Fruit fly (Drosophila melanogaster) whole organism, embryonic: Measurements from ENCODE around the gene Eig71Eg.
A peak's percentile ranks its signal among the peaks of the same experiment; 100 is the strongest.

Experiments used
- Asciz ChIP-seq: fragments of 200-800 bp; sonication (Bioruptor generic); optimal IDR thresholded peaks from 2 replicates; lab custom pipeline; 2017; ENCODE audit warnings: missing biosample characterization, mild to moderate bottlenecking, missing genetic modification characterization, missing genetic modification reagents
- Atf3 ChIP-seq: fragments of 200-800 bp; sonication (Bioruptor generic); optimal IDR thresholded peaks from 3 replicates; lab custom pipeline; 2016; ENCODE audit warnings: missing biosample characterization, missing genetic modification characterization
- Awh ChIP-seq: fragments of 200-800 bp; sonication (Bioruptor generic); IDR thresholded peaks from 2 replicates; pipeline ENCODE4, ENCODE4 v1.3.6; 2022; ENCODE audit warnings: missing biosample characterization, missing genetic modification characterization
- CG11247 ChIP-seq: fragments of 200-800 bp; sonication (Bioruptor generic); IDR thresholded peaks from 2 replicates; pipeline ENCODE4 v1.3.6; 2022; ENCODE audit warnings: missing biosample characterization, missing genetic modification characterization
- CG11504 ChIP-seq: fragments of 200-800 bp; sonication (Bioruptor generic); optimal IDR thresholded peaks from 3 replicates; lab custom pipeline; 2019; ENCODE audit warnings: missing biosample characterization, mild to moderate bottlenecking, missing genetic modification characterization, moderate library complexity
- CG11695 ChIP-seq: fragments of 200-800 bp; sonication (Bioruptor generic); IDR thresholded peaks from 3 replicates; pipeline ENCODE4 v1.3.6; 2022; ENCODE audit warnings: missing biosample characterization, missing genetic modification characterization
- CG12236 ChIP-seq: fragments of 200-800 bp; sonication (Bioruptor generic); optimal IDR thresholded peaks from 2 replicates; lab custom pipeline; 2016; ENCODE audit warnings: missing biosample characterization, missing genetic modification characterization
- CG14860 ChIP-seq: fragments of 200-800 bp; sonication (Bioruptor generic); IDR thresholded peaks from 3 replicates; pipeline ENCODE4 v1.3.6; 2022; ENCODE audit warnings: missing biosample characterization, missing genetic modification characterization; ENCODE audit not compliant: partially characterized antibody
- CG15011 ChIP-seq: fragments of 200-800 bp; sonication (Bioruptor generic); optimal IDR thresholded peaks from 3 replicates; lab custom pipeline; 2018; ENCODE audit warnings: missing biosample characterization, mild to moderate bottlenecking, missing genetic modification characterization
- CG18011 ChIP-seq: fragments of 200-800 bp; sonication (Bioruptor generic); optimal IDR thresholded peaks from 2 replicates; lab custom pipeline; 2017; ENCODE audit warnings: missing biosample characterization, missing genetic modification characterization, mild to moderate bottlenecking, moderate library complexity, missing genotype
- CG18619 ChIP-seq: fragments of 200-800 bp; sonication (Bioruptor generic); optimal IDR thresholded peaks from 3 replicates; lab custom pipeline; 2017; ENCODE audit warnings: missing biosample characterization, mild to moderate bottlenecking, missing genetic modification characterization
- CG2129 ChIP-seq: fragments of 200-800 bp; sonication (Bioruptor generic); IDR thresholded peaks from 2 replicates; pipeline ENCODE4 v1.3.6; 2022; ENCODE audit warnings: missing biosample characterization, missing genetic modification characterization; ENCODE audit not compliant: partially characterized antibody
- CG2199 ChIP-seq: fragments of 200-800 bp; sonication (Bioruptor generic); IDR thresholded peaks from 3 replicates; pipeline ENCODE4 v1.3.6; 2022; ENCODE audit warnings: missing biosample characterization, missing genetic modification characterization
- CG30403 ChIP-seq: fragments of 200-800 bp; sonication (Bioruptor generic); optimal IDR thresholded peaks from 3 replicates; lab custom pipeline; 2016; ENCODE audit warnings: missing biosample characterization, missing genetic modification characterization
- CG4424 ChIP-seq: fragments of 200-800 bp; sonication (Bioruptor generic); optimal IDR thresholded peaks from 3 replicates; lab custom pipeline; 2016; ENCODE audit warnings: missing biosample characterization, missing genetic modification characterization
- CG5180 ChIP-seq: fragments of 200-800 bp; sonication (Bioruptor generic); optimal IDR thresholded peaks from 3 replicates; lab custom pipeline; 2017; ENCODE audit warnings: missing biosample characterization, missing genetic modification characterization, mild to moderate bottlenecking, moderate library complexity, missing genetic modification reagents
- CG5245 ChIP-seq: fragments of 200-800 bp; sonication (Bioruptor generic); optimal IDR thresholded peaks from 3 replicates; lab custom pipeline; 2016; ENCODE audit warnings: missing biosample characterization, missing genetic modification characterization
- CG6175 ChIP-seq: fragments of 200-800 bp; sonication (Bioruptor generic); IDR thresholded peaks from 3 replicates; pipeline ENCODE4 v1.3.6; 2022; ENCODE audit warnings: missing biosample characterization, missing genetic modification characterization
- CG6683 ChIP-seq: fragments of 200-800 bp; sonication (Bioruptor generic); optimal IDR thresholded peaks from 2 replicates; lab custom pipeline; 2017; ENCODE audit warnings: missing biosample characterization, mild to moderate bottlenecking, missing genetic modification characterization, missing genetic modification reagents
- CG6689 ChIP-seq: fragments of 200-800 bp; sonication (Bioruptor generic); IDR thresholded peaks from 2 replicates; pipeline ENCODE4 v1.3.6; 2022; ENCODE audit warnings: missing biosample characterization, missing genetic modification characterization
- D ChIP-seq, 2 experiments: fragments of 200-800 bp in 1 of 2; fragments of >200 bp in 1 of 2; sonication (Bioruptor generic) in 1 of 2; optimal IDR thresholded peaks; 2 replicates in 1 of 2; 3 replicates in 1 of 2; lab custom pipeline; 2017; ENCODE audit warnings: mild to moderate bottlenecking in 1 of 2, missing biosample characterization in 1 of 2, missing genetic modification characterization in 1 of 2, missing genetic modification reagents in 1 of 2
- D19A ChIP-seq: fragments of 200-800 bp; optimal IDR thresholded peaks from 3 replicates; lab custom pipeline; 2019; ENCODE audit warnings: missing biosample characterization, mild to moderate bottlenecking, missing genetic modification characterization, moderate library complexity
- Dip3 ChIP-seq: fragments of 200-800 bp; sonication (Bioruptor generic); optimal IDR thresholded peaks from 3 replicates; lab custom pipeline; 2016; ENCODE audit warnings: missing biosample characterization, missing genetic modification characterization
- Fer3 ChIP-seq: fragments of 200-800 bp; sonication (Bioruptor generic); optimal IDR thresholded peaks from 2 replicates; lab custom pipeline; 2018; ENCODE audit warnings: missing biosample characterization, mild to moderate bottlenecking, missing genetic modification characterization, moderate library complexity
- HLH4C ChIP-seq: fragments of 200-800 bp; sonication (Bioruptor generic); IDR thresholded peaks from 3 replicates; pipeline ENCODE4 v1.3.6; 2022; ENCODE audit warnings: missing biosample characterization, missing genetic modification characterization; ENCODE audit not compliant: partially characterized antibody
- Hey ChIP-seq: fragments of 200-800 bp; sonication (Bioruptor generic); optimal IDR thresholded peaks from 3 replicates; lab custom pipeline; 2018; ENCODE audit warnings: missing biosample characterization, mild to moderate bottlenecking, missing genetic modification characterization
- Mad ChIP-seq: fragments of 200-800 bp; sonication (Bioruptor generic); optimal IDR thresholded peaks from 2 replicates; lab custom pipeline; 2016; ENCODE audit warnings: missing biosample characterization, missing genetic modification characterization
- NFAT ChIP-seq: fragments of 200-800 bp; sonication (Bioruptor generic); IDR thresholded peaks from 2 replicates; pipeline ENCODE4 v1.3.6; 2022; ENCODE audit warnings: missing biosample characterization, missing genetic modification characterization
- NK7.1 ChIP-seq: fragments of 200-800 bp; sonication (Bioruptor generic); optimal IDR thresholded peaks from 3 replicates; lab custom pipeline; 2016; ENCODE audit warnings: missing biosample characterization, missing genetic modification characterization
- Sin3A ChIP-seq: fragments of >200 bp; optimal IDR thresholded peaks from 2 replicates; lab custom pipeline; 2018
- Six4 ChIP-seq: fragments of 200-800 bp; sonication (Bioruptor generic); optimal IDR thresholded peaks from 2 replicates; lab custom pipeline; 2016; ENCODE audit warnings: missing biosample characterization, missing genetic modification characterization
- al ChIP-seq: fragments of 200-800 bp; sonication (Bioruptor generic); IDR thresholded peaks from 2 replicates; pipeline ENCODE4 v1.3.6; 2022; ENCODE audit warnings: missing biosample characterization, missing genetic modification characterization
- amos ChIP-seq: fragments of 200-800 bp; sonication (Bioruptor generic); IDR thresholded peaks from 2 replicates; pipeline ENCODE4 v1.3.6; 2022; ENCODE audit warnings: missing biosample characterization, missing genetic modification characterization; ENCODE audit not compliant: partially characterized antibody
- ap ChIP-seq: fragments of 200-800 bp; sonication (Bioruptor generic); IDR thresholded peaks from 2 replicates; pipeline ENCODE4 v1.3.6; 2022; ENCODE audit warnings: missing biosample characterization, missing genetic modification characterization
- bsh ChIP-seq, 2 experiments: fragments of 200-800 bp; sonication (Bioruptor generic); optimal IDR thresholded peaks; 2 replicates each; lab custom pipeline; 2017 to 2018; ENCODE audit warnings: mild to moderate bottlenecking in 2 of 2, missing biosample characterization in 2 of 2, missing genetic modification characterization in 2 of 2, moderate library complexity in 1 of 2
- dmrt11E ChIP-seq: fragments of 200-800 bp; sonication (Bioruptor generic); optimal IDR thresholded peaks from 3 replicates; lab custom pipeline; 2018; ENCODE audit warnings: missing biosample characterization, mild to moderate bottlenecking, missing genetic modification characterization, moderate library complexity
- fd102C ChIP-seq: fragments of 200-800 bp; sonication (Bioruptor generic); optimal IDR thresholded peaks from 2 replicates; lab custom pipeline; 2018; ENCODE audit warnings: missing biosample characterization, mild to moderate bottlenecking, missing genetic modification characterization, moderate library complexity
- grn ChIP-seq: fragments of 200-800 bp; sonication (Bioruptor generic); optimal IDR thresholded peaks from 3 replicates; lab custom pipeline; 2017; ENCODE audit warnings: missing biosample characterization, missing genetic modification characterization
- gro ChIP-seq: fragments of 200-800 bp; sonication (Bioruptor generic); optimal IDR thresholded peaks from 2 replicates; lab custom pipeline; 2016; ENCODE audit warnings: missing biosample characterization, missing genetic modification characterization
- jigr1 ChIP-seq: fragments of 200-800 bp; sonication (Bioruptor generic); IDR thresholded peaks from 3 replicates; pipeline ENCODE4 v1.3.6; 2022; ENCODE audit warnings: missing biosample characterization, missing genetic modification characterization
- otp ChIP-seq: fragments of 200-800 bp; sonication (Bioruptor generic); IDR thresholded peaks from 3 replicates; pipeline ENCODE4, ENCODE4 v1.3.6; 2022; ENCODE audit warnings: missing biosample characterization, missing genetic modification characterization
- pzg ChIP-seq: fragments of 200-800 bp; sonication (Bioruptor generic); optimal IDR thresholded peaks from 3 replicates; lab custom pipeline; 2018; ENCODE audit warnings: missing biosample characterization, mild to moderate bottlenecking, missing genetic modification characterization, moderate library complexity
- slbo ChIP-seq: fragments of 200-800 bp; sonication (Bioruptor generic); IDR thresholded peaks from 2 replicates; pipeline ENCODE4 v1.3.6; 2022; ENCODE audit warnings: missing biosample characterization, missing genetic modification characterization
- tap ChIP-seq: fragments of 200-800 bp; optimal IDR thresholded peaks from 3 replicates; lab custom pipeline; 2019; ENCODE audit warnings: missing biosample characterization, mild to moderate bottlenecking, missing genetic modification characterization, moderate library complexity
- toy ChIP-seq: fragments of 200-800 bp; sonication (Bioruptor generic); IDR thresholded peaks from 2 replicates; pipeline ENCODE4 v1.3.6; 2022; ENCODE audit warnings: missing biosample characterization, missing genetic modification characterization
- vfl ChIP-seq: fragments of 200-800 bp; sonication (Bioruptor generic); optimal IDR thresholded peaks from 2 replicates; lab custom pipeline; 2016; ENCODE audit warnings: missing biosample characterization, missing genetic modification characterization
- vnd ChIP-seq: fragments of 200-800 bp; sonication (Bioruptor generic); IDR thresholded peaks from 3 replicates; pipeline ENCODE4 v1.3.6; 2022; ENCODE audit warnings: missing biosample characterization, missing genetic modification characterization; ENCODE audit not compliant: partially characterized antibody
- vvl ChIP-seq: fragments of 200-800 bp; sonication (Bioruptor generic); IDR thresholded peaks from 2 replicates; pipeline ENCODE4 v1.3.6; 2022; ENCODE audit warnings: missing biosample characterization, missing genetic modification characterization

Gene Eig71Eg

DNA sequence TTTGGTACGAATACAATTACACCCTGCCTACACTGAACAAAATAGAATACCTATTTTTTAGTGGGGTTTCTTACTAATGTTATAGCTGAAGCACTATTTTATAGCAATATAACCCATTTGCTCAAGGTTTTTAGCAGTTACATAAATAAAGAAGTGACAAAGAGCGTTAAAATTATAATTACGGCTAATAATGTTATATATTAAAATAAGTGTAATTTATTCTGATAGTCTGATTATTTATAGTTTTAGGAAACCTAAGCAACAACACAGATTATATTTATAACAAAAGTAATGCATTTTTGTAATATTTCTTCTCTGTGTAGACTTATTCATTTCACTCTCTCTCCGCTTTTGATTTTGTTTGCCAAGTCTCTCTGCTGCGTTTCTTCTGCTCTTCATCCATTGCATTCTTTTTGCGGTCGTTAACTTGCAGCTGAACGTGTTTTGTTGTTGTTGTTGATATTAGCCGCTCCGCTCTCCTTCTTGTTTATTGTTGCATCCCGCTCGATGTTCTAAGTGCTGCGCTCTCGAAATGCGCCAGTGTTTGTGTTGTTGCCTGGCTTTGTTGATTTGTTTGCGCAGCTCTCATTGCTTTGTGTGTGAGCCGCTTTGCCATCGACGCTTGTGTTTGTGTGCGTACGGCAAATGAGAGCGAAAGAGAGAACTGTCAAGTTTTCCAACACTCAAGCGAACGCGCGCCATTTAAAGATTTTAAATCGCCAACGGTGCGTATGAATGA is 31.6 kb upstream of the Eig71Eg start (continued):
- TF ChIP-seq NFAT (GFP tag; lab: Robert Waterston, UW), result peak; percentile 46; the same call in 1 of the 2 replicates
- TF ChIP-seq bsh (GFP tag; optimal IDR thresholded peaks at IDR 0.05; lab: Kevin White, UChicago), result peak; percentile 86 to 94
- TF ChIP-seq toy (GFP tag; lab: Robert Waterston, UW), result peak; percentile 37; the same call in 1 of the 2 replicates
- no peak for TF ChIP-seq CG2129 (GFP tag; lab: Robert Waterston, UW)
- peak; percentile 6 for TF ChIP-seq grn
- peak; percentile 21; the same call in 1 of the 3 replicates for TF ChIP-seq otp (GFP tag; lab: Robert Waterston, UW)
- TF ChIP-seq CG4424 (GFP tag; lab: Kevin White, UChicago), result peak; percentile 93
- TF ChIP-seq CG6175 (GFP tag; lab: Robert Waterston, UW), result no peak
- peak; percentile 84 for TF ChIP-seq CG6683 (GFP tag; lab: Kevin White, UChicago)
- peak; percentile 87 for TF ChIP-seq slbo (GFP tag; lab: Robert Waterston, UW)
- no peak for TF ChIP-seq CG14860 (GFP tag; lab: Robert Waterston, UW)
- TF ChIP-seq CG18619, result peak; percentile 87
- TF ChIP-seq CG30403 (GFP tag; lab: Kevin White, UChicago), result peak; percentile 95
- peak; percentile 74 for TF ChIP-seq ap
- TF ChIP-seq Mad (GFP tag; lab: Kevin White, UChicago), result peak; percentile 2
- peak; percentile 84 for TF ChIP-seq tap (tag; lab: Kevin White, UChicago)
- TF ChIP-seq CG11695 (GFP tag; lab: Robert Waterston, UW), result peak; percentile 89
- peak; percentile 83 for TF ChIP-seq Six4
- TF ChIP-seq Atf3 (GFP tag; lab: Kevin White, UChicago), result peak; percentile 13
- peak; percentile 91 for TF ChIP-seq Asciz
- no peak; the same call in 1 of the 2 replicates for TF ChIP-seq CG11247 (GFP tag; lab: Robert Waterston, UW)
- peak; percentile 84 for TF ChIP-seq vvl (GFP tag; lab: Robert Waterston, UW)
- TF ChIP-seq CG6689, result peak; percentile 90
- TF ChIP-seq HLH4C (GFP tag; lab: Robert Waterston, UW), result no peak
- TF ChIP-seq NK7.1 (GFP tag; lab: Kevin White, UChicago), result no peak
- TF ChIP-seq dmrt11E (tag; lab: Kevin White, UChicago), result peak; percentile 69
- no peak for TF ChIP-seq D (optimal IDR thresholded peaks at IDR 0.05; lab: Kevin White, UChicago)
- TF ChIP-seq D (GFP tag; optimal IDR thresholded peaks at IDR 0.05; lab: Kevin White, UChicago), result peak; percentile 92
- TF ChIP-seq D19A, result peak; percentile 92
- TF ChIP-seq CG18011 (GFP tag; lab: Kevin White, UChicago), result peak; percentile 50
- peak; percentile 25 for TF ChIP-seq vfl (GFP tag; lab: Kevin White, UChicago)
- peak; percentile 20 for TF ChIP-seq pzg (GFP tag; lab: Kevin White, UChicago)
- TF ChIP-seq al (GFP tag; lab: Robert Waterston, UW), result peak; percentile 88
- TF ChIP-seq Fer3 (tag; lab: Kevin White, UChicago), result peak; percentile 88
- peak; percentile 96 for TF ChIP-seq CG11504 (tag; lab: Kevin White, UChicago)
- peak; percentile 73 for TF ChIP-seq CG5245
- TF ChIP-seq amos (GFP tag; lab: Robert Waterston, UW), result no peak
- peak; percentile 16 for TF ChIP-seq gro
- TF ChIP-seq vnd (GFP tag; lab: Robert Waterston, UW), result no peak
- TF ChIP-seq CG5180 (GFP tag; lab: Kevin White, UChicago), result peak; percentile 82
- peak; percentile 15 for TF ChIP-seq Dip3 (GFP tag; lab: Kevin White, UChicago)
- peak; percentile 83; the same call in 2 of the 3 replicates for TF ChIP-seq jigr1 (GFP tag; lab: Robert Waterston, UW)
- TF ChIP-seq Sin3A (lab: Kevin White, UChicago), result no peak
- TF ChIP-seq Awh (GFP tag; lab: Robert Waterston, UW), result peak; percentile 42; the same call in 1 of the 2 replicates
- peak; percentile 88 for TF ChIP-seq CG15011
- 0 out of 3 replicates have a peak, but pooled peaks have one; percentile 13 for TF ChIP-seq CG2199 (GFP tag; lab: Robert Waterston, UW)
- TF ChIP-seq fd102C (GFP tag; lab: Kevin White, UChicago), result no peak
- no peak for TF ChIP-seq Hey (tag; lab: Kevin White, UChicago)
- TF ChIP-seq CG12236 (GFP tag; lab: Kevin White, UChicago), result no peak
